Fruit fly (Drosophila melanogaster): ENCODE measurements around the gene eIF5.
A peak's percentile ranks its signal among the peaks of the same experiment; 100 is the strongest.

The eIF5 gene

dm6 chrX:15996831-15997230, 5.1 kb upstream of the eIF5 start, which contains the start of gene CG8939 (continued):
- TF ChIP-seq pfk (GFP tag; optimal IDR thresholded peaks at IDR 0.05) (no peak), Ravus (GFP tag; IDR thresholded peaks at IDR 0.05) (no peak), CG4404 (GFP tag; IDR thresholded peaks at IDR 0.05) (no peak), CG6272 (GFP tag; IDR thresholded peaks at IDR 0.05) (no peak), Ssrp (tag; optimal IDR thresholded peaks at IDR 0.05) (no peak), CG13123 (GFP tag; optimal IDR thresholded peaks at IDR 0.05) (no peak), CrebB (tag; optimal IDR thresholded peaks at IDR 0.05) (no peak), CTCF (GFP tag; optimal IDR thresholded peaks at IDR 0.05) (no peak), CG8359 (GFP tag; optimal IDR thresholded peaks at IDR 0.05; ENCODE audit: borderline replicate concordance) (no peak), luna (GFP tag; optimal IDR thresholded peaks at IDR 0.05) (no peak), Hmr (GFP tag; optimal IDR thresholded peaks at IDR 0.05) (no peak), Hand (GFP tag; optimal IDR thresholded peaks at IDR 0.05) (no peak), Ets65A (GFP tag) (no peak), Ptx1 (GFP tag; IDR thresholded peaks at IDR 0.05) (no peak), unc-4 (GFP tag; IDR thresholded peaks at IDR 0.05; ENCODE audit: partially characterized antibody) (0 out of 2 replicates have a peak, but pooled peaks have one; percentile 18), pros (GFP tag; optimal IDR thresholded peaks at IDR 0.05) (no peak), CG12236 (GFP tag; optimal IDR thresholded peaks at IDR 0.05) (no peak), CG1024 (GFP tag; IDR thresholded peaks at IDR 0.05) (no peak), amos (GFP tag; IDR thresholded peaks at IDR 0.05; ENCODE audit: partially characterized antibody) (peak; percentile 17; the same call in 1 of the 2 replicates), inv (GFP tag; IDR thresholded peaks at IDR 0.05; ENCODE audit: partially characterized antibody) (no peak), HmgZ (tag; optimal IDR thresholded peaks at IDR 0.05) (no peak), CG14050 (GFP tag; IDR thresholded peaks at IDR 0.05) (no peak), Dbx (GFP tag; IDR thresholded peaks at IDR 0.05) (no peak), CG12659 (GFP tag; optimal IDR thresholded peaks at IDR 0.05) (no peak), Tbp (GFP tag; optimal IDR thresholded peaks at IDR 0.05) (peak; percentile 77), Nf-YA (GFP tag; IDR thresholded peaks at IDR 0.05) (no peak), ro (GFP tag; IDR thresholded peaks at IDR 0.05) (no peak), CG5245 (GFP tag; optimal IDR thresholded peaks at IDR 0.05) (no peak), CG10462 (GFP tag; optimal IDR thresholded peaks at IDR 0.05) (no peak), dan (GFP tag; IDR thresholded peaks at IDR 0.05) (no peak), Sin3A (optimal IDR thresholded peaks at IDR 0.05) (peak; percentile 20), ato (GFP tag; IDR thresholded peaks at IDR 0.05; ENCODE audit: partially characterized antibody) (0 out of 2 replicates have a peak, but pooled peaks have one; percentile 7), crc (GFP tag; optimal IDR thresholded peaks at IDR 0.05) (no peak), Chrac-16 (GFP tag; optimal IDR thresholded peaks at IDR 0.05) (no peak), sc (optimal IDR thresholded peaks at IDR 0.05) (no peak), sc (GFP tag; optimal IDR thresholded peaks at IDR 0.05) (no peak), Kr (GFP tag; optimal IDR thresholded peaks at IDR 0.05) (no peak), Bdp1 (GFP tag; optimal IDR thresholded peaks at IDR 0.05) (no peak), E2f1 (GFP tag; IDR thresholded peaks at IDR 0.05) (no peak), slou (GFP tag; optimal IDR thresholded peaks at IDR 0.05) (no peak), repo (GFP tag; optimal IDR thresholded peaks at IDR 0.05) (no peak), Taf1 (GFP tag; IDR thresholded peaks at IDR 0.05) (no peak), chn (GFP tag; optimal IDR thresholded peaks at IDR 0.05) (no peak), exex (tag; optimal IDR thresholded peaks at IDR 0.05) (no peak), h (optimal IDR thresholded peaks at IDR 0.05) (no peak), Dp (GFP tag; optimal IDR thresholded peaks at IDR 0.05) (peak; percentile 74), Atf3 (GFP tag; optimal IDR thresholded peaks at IDR 0.05) (no peak), da (GFP tag; optimal IDR thresholded peaks at IDR 0.05) (no peak), hb (GFP tag; IDR thresholded peaks at IDR 0.05; ENCODE audit: partially characterized antibody) (no peak), CG13424 (tag; optimal IDR thresholded peaks at IDR 0.05) (no peak), Atf-2 (GFP tag; optimal IDR thresholded peaks at IDR 0.05) (no peak), CG30403 (GFP tag; optimal IDR thresholded peaks at IDR 0.05) (no peak), Elba2 (GFP tag; optimal IDR thresholded peaks at IDR 0.05) (no peak), CG16863 (GFP tag; optimal IDR thresholded peaks at IDR 0.05) (no peak)

Measured in whole organism, embryonic.